Worm (Caenorhabditis elegans): ENCODE results near the gene dod-6.

ce11 chrIII:10188912-10189311 lies 8.6 kb upstream of the dod-6 start, which contains the start of gene epac-1:
- TF ChIP-seq attf-5 (GFP tag; optimal IDR thresholded peaks at IDR 0.05) (no peak), rec-8 (tag; optimal IDR thresholded peaks at IDR 0.05) (no peak), rcor-1 (GFP tag; IDR thresholded peaks at IDR 0.05) (no peak), sea-2 (GFP tag; IDR thresholded peaks at IDR 0.05) (no peak), Y95B8A.8 (GFP tag; IDR thresholded peaks at IDR 0.05) (no peak), pha-4 (tag; optimal IDR thresholded peaks at IDR 0.05) (no peak), Y56A3A.18 (GFP tag; IDR thresholded peaks at IDR 0.05) (no peak)

Data from whole organism, young adult.